Worm (Caenorhabditis elegans) whole organism, young adult: ENCODE results near the gene cyp-35A3.

Experiments
- F57A8.1 ChIP-seq: fragments of 200-800 bp; sonication (Bioruptor generic); optimal IDR thresholded peaks from 2 replicates; lab custom pipeline; 2018; ENCODE audit warnings: mild to moderate bottlenecking, missing genetic modification characterization, moderate library complexity, missing compliant biosample characterization
- ceh-27 ChIP-seq: fragments of 200-800 bp; sonication (Bioruptor generic); optimal IDR thresholded peaks from 2 replicates; lab custom pipeline; 2018; ENCODE audit warnings: mild to moderate bottlenecking, missing genetic modification characterization, moderate library complexity, missing compliant biosample characterization
- ceh-40 ChIP-seq: fragments of 200-800 bp; sonication (Bioruptor generic); IDR thresholded peaks from 2 replicates; pipeline ENCODE4 v1.3.6; 2022; ENCODE audit warnings: missing genetic modification characterization, missing compliant biosample characterization
- ceh-91 ChIP-seq: fragments of 200-800 bp; sonication (Bioruptor generic); IDR thresholded peaks from 2 replicates; pipeline ENCODE4 v1.3.6; 2022; ENCODE audit warnings: missing genetic modification reagents, missing genetic modification characterization, missing compliant biosample characterization
- egl-18 ChIP-seq: fragments of 200-800 bp; sonication (Bioruptor generic); IDR thresholded peaks from 2 replicates; pipeline ENCODE4 v1.3.6; 2022; ENCODE audit warnings: missing genetic modification reagents, missing genetic modification characterization, missing compliant biosample characterization
- gei-17 ChIP-seq: fragments of 200-800 bp; sonication (Bioruptor generic); optimal IDR thresholded peaks from 2 replicates; lab custom pipeline; 2018; ENCODE audit warnings: mild to moderate bottlenecking, missing genetic modification characterization, missing compliant biosample characterization
- lin-26 ChIP-seq: fragments of 200-800 bp; sonication (Bioruptor generic); IDR thresholded peaks from 2 replicates; pipeline ENCODE4 v1.3.6; 2022; ENCODE audit warnings: missing genetic modification reagents, missing genetic modification characterization, missing compliant biosample characterization
- mxl-1 ChIP-seq: sonication (generic microtip); optimal IDR thresholded peaks from 2 replicates; lab custom pipeline; 2016; ENCODE audit warnings: missing genetic modification characterization, missing compliant biosample characterization
- nfya-2 ChIP-seq: fragments of 200-800 bp; sonication (Bioruptor generic); IDR thresholded peaks from 2 replicates; pipeline ENCODE4 v1.3.6; 2022; ENCODE audit warnings: missing genetic modification reagents, missing genetic modification characterization, missing compliant biosample characterization
- sea-2 ChIP-seq: fragments of 200-800 bp; sonication (Bioruptor generic); IDR thresholded peaks from 2 replicates; pipeline ENCODE4 v1.3.6; 2022; ENCODE audit warnings: missing genetic modification characterization, missing compliant biosample characterization
- snpc-1.1 ChIP-seq: sonication (generic microtip); optimal IDR thresholded peaks from 2 replicates; lab custom pipeline; 2017; ENCODE audit warnings: missing genetic modification characterization, mild to moderate bottlenecking, missing compliant biosample characterization, antibody characterized with exemption, moderate library complexity, missing genotype, missing genetic modification reagents; ENCODE audit not compliant: insufficient read depth
- snpc-4 ChIP-seq, 5 experiments: fragments of 150-350 bp in 1 of 5; sonication (generic microtip) in 4 of 5; optimal IDR thresholded peaks; 2 replicates each; lab custom pipeline; 2014 to 2018; ENCODE audit warnings: missing genetic modification characterization in 5 of 5, missing biosample characterization in 3 of 5, antibody characterized with exemption in 2 of 5, mild to moderate bottlenecking in 2 of 5, missing compliant biosample characterization in 2 of 5, missing genotype in 2 of 5, moderate library complexity in 2 of 5, missing genetic modification reagents in 1 of 5
- sptf-2 ChIP-seq: fragments of 200-800 bp; sonication (Bioruptor generic); optimal IDR thresholded peaks from 2 replicates; lab custom pipeline; 2018; ENCODE audit warnings: mild to moderate bottlenecking, missing genetic modification characterization, missing compliant biosample characterization

DNA sequence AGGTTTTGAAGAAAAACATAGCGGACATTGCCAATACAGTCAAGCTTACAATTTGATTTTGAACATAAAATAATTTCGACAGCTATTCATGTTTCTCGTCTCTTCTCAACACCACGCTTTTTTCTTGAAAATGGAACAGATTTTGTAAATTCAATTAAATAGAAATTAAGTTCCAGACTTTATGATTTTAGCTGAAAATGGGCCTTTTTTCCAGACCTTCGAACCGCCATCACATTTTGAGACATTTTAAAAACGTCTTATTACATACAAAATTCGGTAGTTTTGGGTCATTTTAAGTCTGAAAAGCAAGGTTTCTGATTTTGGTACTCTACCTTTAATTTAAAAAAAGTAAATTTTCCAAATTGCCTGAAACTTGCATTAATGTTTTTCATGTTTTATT is 15.7 kb downstream of the cyp-35A3 start, which contains the start of gene C49G7.12:
- TF ChIP-seq snpc-4 (GFP tag; optimal IDR thresholded peaks at IDR 0.05; lab: Kevin White, UChicago) (no peak), snpc-4 (tag; optimal IDR thresholded peaks at IDR 0.05; lab: Kevin White, UChicago) (no peak), ceh-40 (no peak), gei-17 (GFP tag; lab: Kevin White, UChicago) (no peak), F57A8.1 (GFP tag; lab: Kevin White, UChicago) (no peak), ceh-91 (GFP tag; lab: Robert Waterston, UW) (no peak), snpc-1.1 (no peak), mxl-1 (no peak), lin-26 (GFP tag; lab: Robert Waterston, UW) (no peak), egl-18 (GFP tag; lab: Robert Waterston, UW) (no peak), sptf-2 (no peak), ceh-27 (GFP tag; lab: Kevin White, UChicago) (no peak), nfya-2 (GFP tag; lab: Robert Waterston, UW) (no peak), sea-2 (GFP tag; lab: Robert Waterston, UW) (no peak)
